Worm (Caenorhabditis elegans): ENCODE results near the gene Y82E9BL.6.

DNA sequence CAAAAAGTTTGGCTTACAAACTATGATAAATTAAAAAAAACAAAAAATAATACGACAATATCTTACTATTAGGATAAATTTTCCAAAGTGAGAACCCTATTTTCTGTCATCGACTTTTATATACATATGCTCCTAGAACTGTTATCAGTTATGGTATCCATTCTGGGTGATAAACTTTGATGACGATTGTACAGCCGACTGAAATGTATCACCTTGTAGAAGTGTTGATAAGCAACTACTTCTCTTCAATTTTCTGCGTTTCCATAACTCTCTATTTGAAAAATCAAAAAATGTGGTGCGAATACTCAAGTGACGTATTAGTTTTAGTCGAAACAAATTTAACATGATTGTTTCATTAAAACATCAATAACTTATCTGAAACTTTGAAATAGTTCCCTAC lies 44.4 kb upstream of the Y82E9BL.6 start:
- no peak for TF ChIP-seq nhr-25 (tag; optimal IDR thresholded peaks at IDR 0.05; ENCODE audit: borderline replicate concordance, insufficient read depth)
- no peak for TF ChIP-seq hlh-30 (tag; optimal IDR thresholded peaks at IDR 0.05; ENCODE audit: insufficient read depth)
- TF ChIP-seq mep-1 (tag; optimal IDR thresholded peaks at IDR 0.05), result no peak
- no peak for TF ChIP-seq madf-5 (GFP tag; IDR thresholded peaks at IDR 0.05)
- no peak for TF ChIP-seq lin-15B (tag; optimal IDR thresholded peaks at IDR 0.05)
- TF ChIP-seq nhr-76 (tag; optimal IDR thresholded peaks at IDR 0.05), result no peak
- TF ChIP-seq ztf-11 (tag; optimal IDR thresholded peaks at IDR 0.05), result no peak
- TF ChIP-seq vab-7 (GFP tag; IDR thresholded peaks at IDR 0.05), result no peak
- no peak for TF ChIP-seq mdl-1 (tag; optimal IDR thresholded peaks at IDR 0.05)

All from whole organism, L4 larva.